Fruit fly (Drosophila melanogaster): Measurements from ENCODE around the gene Uch-L5.

Gene Uch-L5

DNA sequence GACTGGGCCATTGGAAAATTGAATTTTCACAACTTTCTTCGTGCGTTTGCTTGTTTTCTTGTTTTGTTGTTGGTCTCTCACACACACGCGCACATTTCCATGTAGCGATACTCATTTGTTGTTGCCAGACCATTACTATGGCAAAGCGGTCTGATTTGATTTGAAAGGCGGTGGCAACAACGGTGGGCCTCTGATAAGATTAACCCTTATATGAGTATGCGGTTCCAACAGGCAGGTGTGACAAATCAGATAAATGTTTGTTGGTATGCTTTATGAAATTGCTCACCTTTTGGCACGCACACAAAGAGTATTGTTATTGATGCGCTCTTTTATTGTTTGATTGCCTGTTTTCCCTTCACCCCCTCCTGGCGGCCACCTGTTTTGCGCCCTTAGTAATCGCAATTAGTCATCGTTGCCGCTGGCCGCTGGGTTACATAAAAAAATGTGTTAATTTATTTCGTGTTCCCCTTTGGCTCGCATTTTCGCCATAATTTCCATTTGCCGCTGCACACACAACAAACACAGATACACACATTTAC lies 29.5 kb downstream of the Uch-L5 start (continued):
- TF ChIP-seq schlank (tag; optimal IDR thresholded peaks at IDR 0.05) = no peak
- TF ChIP-seq gcm2 (GFP tag; optimal IDR thresholded peaks at IDR 0.05) = no peak
- no peak for TF ChIP-seq CG17361 (GFP tag; IDR thresholded peaks at IDR 0.05)
- TF ChIP-seq CG10565 (GFP tag; optimal IDR thresholded peaks at IDR 0.05) = no peak
- TF ChIP-seq jigr1 (GFP tag; IDR thresholded peaks at IDR 0.05) = no peak
- no peak for TF ChIP-seq btn (GFP tag; optimal IDR thresholded peaks at IDR 0.05)
- no peak for TF ChIP-seq pan (optimal IDR thresholded peaks at IDR 0.05)
- peak in 1 of 2 experiments; percentile 7 for TF ChIP-seq pan (GFP tag; optimal IDR thresholded peaks at IDR 0.05 in 1 of 2, IDR thresholded peaks at IDR 0.05 in 1 of 2)
- TF ChIP-seq CG7963 (GFP tag; IDR thresholded peaks at IDR 0.05; ENCODE audit: partially characterized antibody) = 0 out of 3 replicates have a peak, but pooled peaks have one; percentile 22
- TF ChIP-seq CG1602 (GFP tag; optimal IDR thresholded peaks at IDR 0.05) = no peak
- no peak for TF ChIP-seq dati (GFP tag; IDR thresholded peaks at IDR 0.05)
- TF ChIP-seq Ets65A (GFP tag) = no peak
- TF ChIP-seq CG10959 (GFP tag; IDR thresholded peaks at IDR 0.05) = peak; percentile 84
- no peak for TF ChIP-seq sc (optimal IDR thresholded peaks at IDR 0.05)
- TF ChIP-seq sc (GFP tag; optimal IDR thresholded peaks at IDR 0.05) = no peak
- TF ChIP-seq Kr (GFP tag; optimal IDR thresholded peaks at IDR 0.05) = peak; percentile 79
- TF ChIP-seq Dip3 (GFP tag; optimal IDR thresholded peaks at IDR 0.05) = no peak
- TF ChIP-seq hth (optimal IDR thresholded peaks at IDR 0.05) = no peak
- TF ChIP-seq gsb (GFP tag; IDR thresholded peaks at IDR 0.05) = no peak
- peak; percentile 14 for TF ChIP-seq CG15269 (tag; optimal IDR thresholded peaks at IDR 0.05)
- no peak for TF ChIP-seq Hr39 (optimal IDR thresholded peaks at IDR 0.05)
- TF ChIP-seq CG8388 (GFP tag; optimal IDR thresholded peaks at IDR 0.05) = no peak
- peak; percentile 68 for TF ChIP-seq lab (GFP tag; optimal IDR thresholded peaks at IDR 0.05)
- no peak for TF ChIP-seq sens-2 (GFP tag; IDR thresholded peaks at IDR 0.05)
- no peak for TF ChIP-seq CG14441 (GFP tag; IDR thresholded peaks at IDR 0.05)
- TF ChIP-seq Rx (GFP tag; IDR thresholded peaks at IDR 0.05) = peak; percentile 29; the same call in 1 of the 2 replicates
- TF ChIP-seq MESR4 (GFP tag; optimal IDR thresholded peaks at IDR 0.05) = peak; percentile 20
- no peak for TF ChIP-seq CG6254 (GFP tag; optimal IDR thresholded peaks at IDR 0.05)
- TF ChIP-seq Med (GFP tag) = peak; percentile 82
- no peak for TF ChIP-seq eve (GFP tag; optimal IDR thresholded peaks at IDR 0.05)
- TF ChIP-seq Mes4 (GFP tag; optimal IDR thresholded peaks at IDR 0.05) = no peak
- no peak for TF ChIP-seq CG14050 (GFP tag; IDR thresholded peaks at IDR 0.05)
- TF ChIP-seq run (tag; optimal IDR thresholded peaks at IDR 0.05) = no peak
- TF ChIP-seq Hsf (GFP tag; optimal IDR thresholded peaks at IDR 0.05) = no peak
- no peak for TF ChIP-seq amos (GFP tag; IDR thresholded peaks at IDR 0.05; ENCODE audit: partially characterized antibody)
- no peak for TF ChIP-seq peb (GFP tag; IDR thresholded peaks at IDR 0.05)
- TF ChIP-seq CG34376 (GFP tag; optimal IDR thresholded peaks at IDR 0.05) = peak; percentile 79
- TF ChIP-seq Sox100B (GFP tag; optimal IDR thresholded peaks at IDR 0.05) = no peak
- TF ChIP-seq Pdp1 (GFP tag; optimal IDR thresholded peaks at IDR 0.05) = peak in 1 of 2 experiments; percentile 93
- TF ChIP-seq abd-A (tag; optimal IDR thresholded peaks at IDR 0.05) = peak; percentile 24
- TF ChIP-seq CG17568 (GFP tag; optimal IDR thresholded peaks at IDR 0.05) = no peak
- TF ChIP-seq CG12744 (GFP tag; optimal IDR thresholded peaks at IDR 0.05) = no peak
- 0 out of 2 replicates have a peak, but pooled peaks have one; percentile 10 for TF ChIP-seq sna (GFP tag; IDR thresholded peaks at IDR 0.05; ENCODE audit: partially characterized antibody)
- peak; percentile 54; the same call in 1 of the 3 replicates for TF ChIP-seq CG6175 (GFP tag; IDR thresholded peaks at IDR 0.05)
- TF ChIP-seq scrt (GFP tag; optimal IDR thresholded peaks at IDR 0.05) = peak; percentile 46
- TF ChIP-seq GATAe (GFP tag; conservative IDR thresholded peaks at IDR 0.05) = peak; percentile 79; the same call in 1 of the 2 replicates
- TF ChIP-seq zen (tag; optimal IDR thresholded peaks at IDR 0.05) = peak; percentile 73
- TF ChIP-seq E2f1 (GFP tag; IDR thresholded peaks at IDR 0.05) = no peak
- no peak for TF ChIP-seq danr (GFP tag; IDR thresholded peaks at IDR 0.05)
- TF ChIP-seq NC2α (GFP tag; optimal IDR thresholded peaks at IDR 0.05) = no peak
- TF ChIP-seq cg (GFP tag; optimal IDR thresholded peaks at IDR 0.05) = peak; percentile 90
- no peak for TF ChIP-seq Dip2 (GFP tag; IDR thresholded peaks at IDR 0.05)
